Fruit fly (Drosophila melanogaster) whole organism, embryonic: ENCODE measurements around the gene w-cup.

Experiments used
- Aef1 ChIP-seq: fragments of 200-800 bp; sonication (Bioruptor generic); IDR thresholded peaks from 3 replicates; pipeline ENCODE4 v1.3.6; 2022; ENCODE audit warnings: missing biosample characterization, missing genetic modification characterization
- Awh ChIP-seq: fragments of 200-800 bp; sonication (Bioruptor generic); IDR thresholded peaks from 2 replicates; pipeline ENCODE4, ENCODE4 v1.3.6; 2022; ENCODE audit warnings: missing biosample characterization, missing genetic modification characterization
- CG11456 ChIP-seq: fragments of 200-800 bp; sonication (Bioruptor generic); IDR thresholded peaks from 3 replicates; pipeline ENCODE4 v1.3.6; 2022; ENCODE audit warnings: missing biosample characterization, missing genetic modification characterization
- CG13296 ChIP-seq: fragments of 200-800 bp; sonication (Bioruptor generic); optimal IDR thresholded peaks from 3 replicates; lab custom pipeline; 2018; ENCODE audit warnings: missing biosample characterization, mild to moderate bottlenecking, missing genetic modification characterization
- CG14014 ChIP-seq: fragments of 200-800 bp; sonication (Bioruptor generic); IDR thresholded peaks from 2 replicates; pipeline ENCODE4 v1.3.6; 2022; ENCODE audit warnings: missing biosample characterization, missing genetic modification characterization
- CG14710 ChIP-seq: fragments of 200-800 bp; sonication (Bioruptor generic); optimal IDR thresholded peaks from 3 replicates; lab custom pipeline; 2019; ENCODE audit warnings: missing biosample characterization, mild to moderate bottlenecking, missing genetic modification characterization, moderate library complexity
- CG15479 ChIP-seq: fragments of 200-800 bp; sonication (Bioruptor generic); optimal IDR thresholded peaks from 3 replicates; lab custom pipeline; 2019; ENCODE audit warnings: missing biosample characterization, mild to moderate bottlenecking, missing genetic modification characterization, moderate library complexity
- CG17359 ChIP-seq: fragments of 200-800 bp; sonication (Bioruptor generic); optimal IDR thresholded peaks from 3 replicates; lab custom pipeline; 2018; ENCODE audit warnings: missing biosample characterization, mild to moderate bottlenecking, missing genetic modification characterization, moderate library complexity
- CG17829 ChIP-seq: fragments of 200-800 bp; optimal IDR thresholded peaks from 2 replicates; lab custom pipeline; 2019; ENCODE audit warnings: missing biosample characterization, mild to moderate bottlenecking, missing genetic modification characterization, moderate library complexity
- CG18011 ChIP-seq: fragments of 200-800 bp; sonication (Bioruptor generic); optimal IDR thresholded peaks from 2 replicates; lab custom pipeline; 2017; ENCODE audit warnings: missing biosample characterization, missing genetic modification characterization, mild to moderate bottlenecking, moderate library complexity, missing genotype
- CG2120 ChIP-seq: fragments of 200-800 bp; sonication (Bioruptor generic); optimal IDR thresholded peaks from 3 replicates; lab custom pipeline; 2016; ENCODE audit warnings: missing biosample characterization, missing genetic modification characterization
- CG3995 ChIP-seq: fragments of 200-800 bp; sonication (Bioruptor generic); optimal IDR thresholded peaks from 3 replicates; lab custom pipeline; 2016; ENCODE audit warnings: missing biosample characterization, missing genetic modification characterization
- CG4820 ChIP-seq: fragments of 200-800 bp; sonication (Bioruptor generic); optimal IDR thresholded peaks from 3 replicates; lab custom pipeline; 2016; ENCODE audit warnings: missing biosample characterization, missing genetic modification characterization
- CG6254 ChIP-seq: fragments of 200-800 bp; sonication (Bioruptor generic); optimal IDR thresholded peaks from 3 replicates; lab custom pipeline; 2017; ENCODE audit warnings: mild to moderate bottlenecking, missing biosample characterization, missing genetic modification reagents, missing genetic modification characterization
- CG6654 ChIP-seq: fragments of 200-800 bp; sonication (Bioruptor generic); optimal IDR thresholded peaks from 2 replicates; lab custom pipeline; 2017; ENCODE audit warnings: missing biosample characterization, mild to moderate bottlenecking, missing genetic modification characterization
- CG7745 ChIP-seq: fragments of 200-800 bp; sonication (Bioruptor generic); optimal IDR thresholded peaks from 2 replicates; lab custom pipeline; 2018; ENCODE audit warnings: missing biosample characterization, mild to moderate bottlenecking, missing genetic modification characterization, moderate library complexity
- CG8924 ChIP-seq: fragments of 200-800 bp; optimal IDR thresholded peaks from 3 replicates; lab custom pipeline; 2019; ENCODE audit warnings: missing biosample characterization, mild to moderate bottlenecking, missing genetic modification characterization, moderate library complexity
- CG9437 ChIP-seq: fragments of 200-800 bp; sonication (Bioruptor generic); optimal IDR thresholded peaks from 2 replicates; lab custom pipeline; 2018; ENCODE audit warnings: missing biosample characterization, mild to moderate bottlenecking, missing genetic modification characterization
- Chrac-16 ChIP-seq: fragments of 200-800 bp; sonication (Bioruptor generic); optimal IDR thresholded peaks from 3 replicates; lab custom pipeline; 2016; ENCODE audit warnings: missing biosample characterization, missing genetic modification characterization
- CrebB ChIP-seq: fragments of 200-800 bp; sonication (Bioruptor generic); optimal IDR thresholded peaks from 3 replicates; lab custom pipeline; 2018; ENCODE audit warnings: missing biosample characterization, mild to moderate bottlenecking, missing genetic modification characterization
- Dad ChIP-seq: fragments of 200-800 bp; sonication (Bioruptor generic); optimal IDR thresholded peaks from 3 replicates; lab custom pipeline; 2016; ENCODE audit warnings: missing biosample characterization, missing genetic modification characterization
- Dip3 ChIP-seq: fragments of 200-800 bp; sonication (Bioruptor generic); optimal IDR thresholded peaks from 3 replicates; lab custom pipeline; 2016; ENCODE audit warnings: missing biosample characterization, missing genetic modification characterization
- Eip74EF ChIP-seq, 2 experiments: fragments of 200-800 bp in 1 of 2; fragments of >200 bp in 1 of 2; sonication (Bioruptor generic) in 1 of 2; optimal IDR thresholded peaks; 2 replicates each; lab custom pipeline; 2017 to 2019; ENCODE audit warnings: missing biosample characterization in 2 of 2, missing genetic modification characterization in 2 of 2, mild to moderate bottlenecking in 1 of 2, moderate library complexity in 1 of 2
- H15 ChIP-seq: fragments of 200-800 bp; sonication (Bioruptor generic); IDR thresholded peaks from 3 replicates; pipeline ENCODE4 v1.3.6; 2022; ENCODE audit warnings: missing biosample characterization, missing genetic modification characterization
- Hmr ChIP-seq: fragments of 200-800 bp; sonication (Bioruptor generic); optimal IDR thresholded peaks from 3 replicates; lab custom pipeline; 2017; ENCODE audit warnings: mild to moderate bottlenecking, missing biosample characterization, missing genetic modification reagents, missing genetic modification characterization
- Kr ChIP-seq: fragments of 200-800 bp; sonication (Bioruptor generic); optimal IDR thresholded peaks from 2 replicates; lab custom pipeline; 2017; ENCODE audit warnings: missing biosample characterization, mild to moderate bottlenecking, missing genetic modification characterization
- Max ChIP-seq: fragments of 200-800 bp; sonication (Bioruptor generic); optimal IDR thresholded peaks from 2 replicates; lab custom pipeline; 2016; ENCODE audit warnings: missing biosample characterization, mild to moderate bottlenecking, missing genetic modification characterization
- Myb ChIP-seq: fragments of 200-800 bp; sonication (Bioruptor generic); optimal IDR thresholded peaks from 2 replicates; lab custom pipeline; 2016; ENCODE audit warnings: missing biosample characterization, missing genetic modification characterization
- NFAT ChIP-seq: fragments of 200-800 bp; sonication (Bioruptor generic); IDR thresholded peaks from 2 replicates; pipeline ENCODE4 v1.3.6; 2022; ENCODE audit warnings: missing biosample characterization, missing genetic modification characterization
- Side ChIP-seq: fragments of 200-800 bp; sonication (Bioruptor generic); optimal IDR thresholded peaks from 2 replicates; lab custom pipeline; 2016; ENCODE audit warnings: missing biosample characterization, missing genetic modification characterization
- Sox102F ChIP-seq: fragments of 200-800 bp; sonication (Bioruptor generic); optimal IDR thresholded peaks from 2 replicates; lab custom pipeline; 2018; ENCODE audit warnings: missing biosample characterization, mild to moderate bottlenecking, missing genetic modification characterization, moderate library complexity
- ap ChIP-seq: fragments of 200-800 bp; sonication (Bioruptor generic); IDR thresholded peaks from 2 replicates; pipeline ENCODE4 v1.3.6; 2022; ENCODE audit warnings: missing biosample characterization, missing genetic modification characterization
- bowl ChIP-seq: fragments of 200-800 bp; sonication (Bioruptor generic); IDR thresholded peaks from 2 replicates; pipeline ENCODE4 v1.3.6; 2022; ENCODE audit warnings: missing biosample characterization, missing genetic modification characterization
- esg ChIP-seq: fragments of 200-800 bp; sonication (Bioruptor generic); conservative IDR thresholded peaks from 2 replicates; pipeline ENCODE4 v1.3.6; 2022; ENCODE audit warnings: missing biosample characterization, missing genetic modification characterization
- jigr1 ChIP-seq: fragments of 200-800 bp; sonication (Bioruptor generic); IDR thresholded peaks from 3 replicates; pipeline ENCODE4 v1.3.6; 2022; ENCODE audit warnings: missing biosample characterization, missing genetic modification characterization
- jing ChIP-seq: fragments of 200-800 bp; sonication (Bioruptor generic); optimal IDR thresholded peaks from 2 replicates; lab custom pipeline; 2018; ENCODE audit warnings: missing biosample characterization, mild to moderate bottlenecking, missing genetic modification characterization
- kah ChIP-seq: fragments of 200-800 bp; sonication (Bioruptor generic); optimal IDR thresholded peaks from 2 replicates; lab custom pipeline; 2018; ENCODE audit warnings: missing biosample characterization, mild to moderate bottlenecking, missing genetic modification characterization
- kay ChIP-seq: fragments of 200-800 bp; sonication (Bioruptor generic); optimal IDR thresholded peaks from 2 replicates; lab custom pipeline; 2016; ENCODE audit warnings: missing biosample characterization, missing genetic modification characterization
- ken ChIP-seq: fragments of 200-800 bp; sonication (Bioruptor generic); IDR thresholded peaks from 3 replicates; pipeline ENCODE4 v1.3.6; 2022; ENCODE audit warnings: missing biosample characterization, missing genetic modification characterization
- lmd ChIP-seq: fragments of 200-800 bp; sonication (Bioruptor generic); IDR thresholded peaks from 2 replicates; pipeline ENCODE4 v1.3.6; 2022; ENCODE audit warnings: missing biosample characterization, missing genetic modification characterization
- lov ChIP-seq, 2 experiments: fragments of 200-800 bp in 1 of 2; fragments of >200 bp in 1 of 2; sonication (Bioruptor generic) in 1 of 2; IDR thresholded peaks in 1 of 2; optimal IDR thresholded peaks in 1 of 2; 2 replicates in 1 of 2; 3 replicates in 1 of 2; pipeline versions ENCODE4 v1.3.6 to Lab custom; 2017 to 2022; ENCODE audit warnings: missing biosample characterization in 1 of 2, missing genetic modification characterization in 1 of 2
- nerfin-2 ChIP-seq: fragments of 200-800 bp; sonication (Bioruptor generic); IDR thresholded peaks from 2 replicates; pipeline ENCODE4 v1.3.6; 2022; ENCODE audit warnings: missing biosample characterization, missing genetic modification characterization; ENCODE audit not compliant: partially characterized antibody
- p53 ChIP-seq: fragments of 200-800 bp; sonication (Bioruptor generic); optimal IDR thresholded peaks from 2 replicates; lab custom pipeline; 2016; ENCODE audit warnings: missing biosample characterization, missing genetic modification characterization
- row ChIP-seq: fragments of 200-800 bp; sonication (Bioruptor generic); IDR thresholded peaks from 3 replicates; pipeline ENCODE4 v1.3.6; 2022; ENCODE audit warnings: missing biosample characterization, missing genetic modification characterization
- sens-2 ChIP-seq: fragments of 200-800 bp; sonication (Bioruptor generic); IDR thresholded peaks from 2 replicates; pipeline ENCODE4 v1.3.6; 2022; ENCODE audit warnings: missing biosample characterization, missing genetic modification characterization
- shn ChIP-seq: fragments of 200-800 bp; sonication (Bioruptor generic); optimal IDR thresholded peaks from 3 replicates; lab custom pipeline; 2016; ENCODE audit warnings: missing biosample characterization, missing genetic modification characterization
- sim ChIP-seq: fragments of 200-800 bp; sonication (Bioruptor generic); IDR thresholded peaks from 2 replicates; pipeline ENCODE4 v1.3.6; 2022; ENCODE audit warnings: missing biosample characterization, missing genetic modification characterization
- sima ChIP-seq: fragments of 200-800 bp; sonication (Bioruptor generic); optimal IDR thresholded peaks from 2 replicates; lab custom pipeline; 2016; ENCODE audit warnings: missing biosample characterization, missing genetic modification characterization
- sug ChIP-seq: fragments of 200-800 bp; optimal IDR thresholded peaks from 2 replicates; lab custom pipeline; 2019; ENCODE audit warnings: missing biosample characterization, mild to moderate bottlenecking, missing genetic modification characterization, moderate library complexity
- unc-4 ChIP-seq: fragments of 200-800 bp; sonication (Bioruptor generic); IDR thresholded peaks from 2 replicates; pipeline ENCODE4 v1.3.6; 2022; ENCODE audit warnings: missing biosample characterization, missing genetic modification characterization; ENCODE audit not compliant: partially characterized antibody

The w-cup gene

dm6 chr2L:10616767-10617166 is 39.2 kb upstream of the w-cup start (continued):
- TF ChIP-seq CG11456 (GFP tag; lab: Robert Waterston, UW) (no peak), Max (peak; percentile 39), p53 (GFP tag; lab: Kevin White, UChicago) (no peak), bowl (peak; percentile 57; the same call in 1 of the 2 replicates), ap (GFP tag; lab: Robert Waterston, UW) (peak; percentile 55; the same call in 1 of the 2 replicates), CG3995 (GFP tag; lab: Kevin White, UChicago) (no peak), Myb (GFP tag; lab: Kevin White, UChicago) (peak; percentile 36), unc-4 (GFP tag; lab: Robert Waterston, UW) (no peak), CG14014 (GFP tag; lab: Robert Waterston, UW) (peak; percentile 46; the same call in 1 of the 2 replicates), jigr1 (GFP tag; lab: Robert Waterston, UW) (0 out of 3 replicates have a peak, but pooled peaks have one; percentile 36), Hmr (GFP tag; lab: Kevin White, UChicago) (peak; percentile 44), CG8924 (tag; lab: Kevin White, UChicago) (peak; percentile 66), lov (optimal IDR thresholded peaks at IDR 0.05; lab: Kevin White, UChicago) (no peak), lov (GFP tag; IDR thresholded peaks at IDR 0.05; lab: Robert Waterston, UW) (peak; percentile 71; the same call in 2 of the 3 replicates), CG13296 (GFP tag; lab: Kevin White, UChicago) (no peak), Kr (GFP tag; lab: Kevin White, UChicago) (no peak), ken (GFP tag; lab: Robert Waterston, UW) (peak; percentile 86), CG6654 (GFP tag; lab: Kevin White, UChicago) (peak; percentile 4), CG15479 (GFP tag; lab: Kevin White, UChicago) (no peak), CG4820 (GFP tag; lab: Kevin White, UChicago) (peak; percentile 71), Dip3 (GFP tag; lab: Kevin White, UChicago) (peak; percentile 19), row (peak; percentile 86), CG14710 (tag; lab: Kevin White, UChicago) (peak; percentile 72), Side (GFP tag; lab: Kevin White, UChicago) (peak; percentile 16), Dad (GFP tag; lab: Kevin White, UChicago) (peak; percentile 26), esg (peak; percentile 52), sug (tag; lab: Kevin White, UChicago) (no peak), sens-2 (GFP tag; lab: Robert Waterston, UW) (no peak), CG17359 (tag; lab: Kevin White, UChicago) (peak; percentile 82), H15 (peak; percentile 86), lmd (GFP tag; lab: Robert Waterston, UW) (peak; percentile 82), nerfin-2 (GFP tag; lab: Robert Waterston, UW) (no peak), CG18011 (no peak), Sox102F (peak; percentile 84), Chrac-16 (peak; percentile 60), Aef1 (peak; percentile 75; the same call in 2 of the 3 replicates), CG6254 (GFP tag; lab: Kevin White, UChicago) (peak; percentile 73), CrebB (peak; percentile 24), CG2120 (peak; percentile 43), sima (GFP tag; lab: Kevin White, UChicago) (no peak), CG9437 (GFP tag; lab: Kevin White, UChicago) (peak; percentile 34), kay (GFP tag; lab: Kevin White, UChicago) (peak; percentile 29), NFAT (GFP tag; lab: Robert Waterston, UW) (no peak), jing (GFP tag; lab: Kevin White, UChicago) (peak; percentile 36), sim (GFP tag; lab: Robert Waterston, UW) (peak; percentile 58; the same call in 1 of the 2 replicates), CG17829 (peak; percentile 71), Awh (peak; percentile 90), Eip74EF (GFP tag; optimal IDR thresholded peaks at IDR 0.05; lab: Kevin White, UChicago) (peak in 1 of 2 experiments; percentile 63), CG7745 (tag; lab: Kevin White, UChicago) (no peak), shn (GFP tag; lab: Kevin White, UChicago) (peak; percentile 44), kah (GFP tag; lab: Kevin White, UChicago) (no peak)
